Fruit fly (Drosophila melanogaster) whole organism, larva: ENCODE data around the gene KrT95D.

Experiments
- noc ChIP-seq: fragments of 200-800 bp; sonication (Bioruptor generic); optimal IDR thresholded peaks from 3 replicates; lab custom pipeline; 2019; ENCODE audit warnings: missing biosample characterization, mild to moderate bottlenecking, missing genetic modification characterization, moderate library complexity

The KrT95D gene

DNA sequence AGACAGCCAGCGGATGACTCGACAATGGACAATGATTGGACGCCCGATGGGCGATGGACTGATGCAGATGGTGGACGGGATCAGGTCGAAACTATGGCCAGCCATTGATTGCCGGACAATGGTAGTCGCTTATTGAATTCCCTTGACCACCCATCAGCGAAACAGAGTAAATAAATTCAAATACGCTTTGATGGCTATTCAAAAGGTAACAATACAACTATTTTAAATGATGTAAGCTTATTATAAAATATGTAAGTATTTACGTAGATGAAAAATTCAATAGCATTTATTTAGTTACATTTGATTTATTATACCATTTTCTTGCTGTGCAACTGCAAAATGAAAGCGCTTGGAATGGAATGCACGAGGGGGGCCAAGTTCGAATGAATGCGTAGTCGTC lies 17.0 kb downstream of the KrT95D start:
- TF ChIP-seq noc = no peak

DNA sequence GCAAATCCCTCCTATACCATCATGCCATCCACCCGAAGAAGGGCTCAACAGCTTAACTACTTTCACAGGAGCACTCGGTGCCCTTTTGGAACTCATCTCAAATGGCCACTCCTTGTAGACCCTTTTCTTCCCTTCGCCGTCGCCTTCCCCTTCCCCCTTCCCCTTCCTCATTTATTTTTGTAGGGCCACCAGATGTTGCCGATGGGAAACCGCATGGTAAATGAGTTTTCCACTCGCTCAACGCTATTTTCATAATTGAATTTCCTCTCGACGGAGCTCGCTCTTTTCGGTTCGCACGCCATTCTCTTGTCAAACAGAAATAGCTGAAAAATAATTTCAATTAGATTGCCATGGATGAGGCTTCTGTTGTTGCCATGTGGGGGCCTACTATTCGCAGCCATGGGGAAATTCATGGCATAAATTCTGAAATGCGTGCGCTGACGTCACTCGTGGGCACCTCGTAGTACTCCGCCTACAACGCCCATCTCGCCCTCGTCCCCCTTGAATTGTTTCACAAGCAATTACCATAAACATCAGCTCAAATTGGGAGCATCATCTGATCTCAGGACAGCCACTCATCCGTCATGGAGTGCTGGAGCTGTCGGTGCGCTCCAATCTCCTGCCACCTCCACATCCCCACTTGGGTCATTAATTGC lies 19.5 kb downstream of the KrT95D start:
- TF ChIP-seq noc = no peak

DNA sequence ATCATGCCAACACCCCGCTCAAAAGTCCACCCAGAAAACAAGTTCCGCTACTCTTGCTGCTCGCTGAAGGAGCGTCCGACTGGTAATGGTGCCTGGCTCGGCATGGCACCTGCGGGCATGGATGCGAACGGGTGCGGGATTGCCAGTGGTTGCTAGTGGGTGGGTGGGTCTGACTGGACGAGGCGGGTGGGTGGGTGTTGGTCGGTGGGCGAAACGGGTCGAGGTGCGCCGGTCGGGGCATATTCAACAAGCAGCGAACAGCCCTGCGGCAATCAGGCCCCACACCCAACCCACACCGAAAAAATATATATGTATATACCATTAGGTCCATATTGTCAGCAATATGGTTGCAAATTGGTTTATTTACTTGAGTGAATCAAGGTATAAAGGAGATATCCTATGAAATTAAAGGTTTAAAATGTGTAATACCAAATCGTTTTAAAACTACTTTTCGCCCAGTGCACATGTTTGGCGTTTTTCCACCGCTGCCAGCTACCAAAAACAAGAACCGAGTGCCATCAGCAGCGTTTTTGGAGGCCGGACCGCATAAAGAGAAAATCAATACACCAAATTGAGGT lies 20.9 kb downstream of the KrT95D start:
- no peak for TF ChIP-seq noc

DNA sequence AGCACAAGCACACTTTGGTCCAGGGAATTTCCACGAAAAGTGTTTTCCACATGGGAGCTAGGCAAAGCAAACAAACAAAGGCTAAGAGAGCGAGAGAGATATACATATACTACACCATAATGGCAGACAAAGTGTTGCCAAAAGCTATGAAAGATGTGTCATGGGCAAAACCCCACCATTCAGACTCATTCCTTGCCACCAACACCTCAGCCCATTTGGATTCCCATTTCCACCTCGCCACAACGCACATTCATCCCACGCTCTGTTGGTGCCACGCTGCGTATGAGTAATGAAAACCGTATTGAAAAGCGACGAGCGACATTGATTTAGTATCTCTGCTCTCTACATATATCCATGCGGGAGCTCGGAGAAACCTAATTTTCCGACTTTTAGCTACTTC lies 22.7 kb downstream of the KrT95D start:
- no peak for TF ChIP-seq noc

DNA sequence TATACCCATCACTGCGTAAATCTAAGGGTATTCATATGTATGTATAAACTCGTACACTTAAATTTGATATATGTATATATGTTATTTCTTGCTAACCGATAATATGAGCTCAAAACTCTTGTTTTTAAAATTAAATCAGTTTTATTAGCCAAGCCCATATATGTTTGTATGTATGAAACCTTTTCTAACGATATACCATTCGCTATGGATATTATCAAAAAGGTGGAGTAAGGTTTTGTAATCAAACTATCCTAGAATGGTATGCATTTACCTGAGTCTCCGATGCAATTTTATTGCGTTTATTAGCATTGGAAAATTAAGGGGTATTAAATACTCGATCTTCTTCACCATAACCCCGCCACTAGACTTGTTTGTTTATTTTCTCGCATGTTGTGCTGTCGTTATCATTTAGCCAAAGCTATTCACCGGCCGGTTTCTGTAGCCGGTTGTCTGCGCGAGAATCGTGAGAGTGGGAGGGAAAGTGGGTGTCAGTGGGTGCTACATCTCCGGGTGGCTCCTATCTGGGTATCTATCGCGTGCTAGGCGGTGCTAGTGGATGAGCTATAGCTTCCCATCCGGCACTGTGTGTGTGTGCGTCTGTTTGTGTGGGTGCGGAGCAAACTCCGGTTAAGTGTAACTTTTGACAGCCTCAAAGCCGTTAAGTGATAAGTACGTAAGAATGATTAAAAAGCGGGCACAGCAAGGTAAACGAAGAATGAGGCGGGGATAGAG lies 23.7 kb downstream of the KrT95D start:
- peak; percentile 33 for TF ChIP-seq noc

DNA sequence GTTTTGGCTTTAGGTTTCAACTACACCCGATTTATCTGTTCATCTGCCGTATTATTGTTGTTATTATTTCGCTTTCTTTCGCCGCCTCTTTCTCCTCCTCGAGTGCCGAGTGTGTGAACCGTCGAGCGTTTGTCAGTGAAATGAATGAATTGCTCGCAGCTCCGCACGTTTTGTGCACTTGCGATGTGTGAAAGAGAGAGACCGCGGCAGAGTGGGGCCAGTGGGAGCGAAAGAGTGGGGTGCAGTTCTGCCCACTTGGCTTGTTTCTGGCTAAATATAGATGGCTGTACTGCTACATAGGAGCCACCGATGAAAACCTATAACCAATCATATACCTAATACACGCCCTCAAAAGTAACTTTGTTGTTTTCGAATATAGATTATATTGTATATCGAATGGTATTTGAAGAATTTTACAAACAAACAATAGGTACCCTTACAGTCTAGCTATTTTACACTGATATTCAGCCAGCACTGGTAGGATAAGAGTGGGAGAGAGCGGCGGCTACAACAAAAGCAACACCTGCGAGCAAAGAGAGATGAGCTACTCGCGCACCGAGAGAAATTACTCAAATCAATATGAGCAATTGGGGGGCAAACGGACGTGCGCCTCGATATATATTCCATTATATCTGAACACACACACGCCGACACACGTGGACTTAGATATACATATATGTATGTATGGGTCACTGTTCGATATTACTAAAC lies 25.0 kb downstream of the KrT95D start:
- TF ChIP-seq noc = peak; percentile 42

DNA sequence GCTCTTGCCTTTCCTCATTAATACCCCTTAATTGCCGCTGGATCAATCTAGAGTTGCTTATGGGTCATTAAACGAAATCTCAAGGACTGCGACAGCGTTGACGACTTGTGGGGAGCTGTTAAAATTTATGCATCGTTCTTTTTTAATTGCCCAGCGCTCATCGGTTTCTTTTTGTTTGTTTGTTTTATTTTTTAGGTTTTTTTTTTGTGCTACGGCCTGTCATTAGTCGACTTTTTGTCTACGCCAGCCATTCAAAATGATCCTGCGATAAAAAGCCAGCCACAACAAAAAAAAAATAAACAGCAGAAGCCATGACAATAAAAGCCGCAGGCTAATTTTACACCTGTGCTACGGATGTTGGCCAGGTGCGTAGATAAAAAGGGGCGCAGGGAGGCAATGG lies 27.7 kb downstream of the KrT95D start:
- TF ChIP-seq noc = no peak

DNA sequence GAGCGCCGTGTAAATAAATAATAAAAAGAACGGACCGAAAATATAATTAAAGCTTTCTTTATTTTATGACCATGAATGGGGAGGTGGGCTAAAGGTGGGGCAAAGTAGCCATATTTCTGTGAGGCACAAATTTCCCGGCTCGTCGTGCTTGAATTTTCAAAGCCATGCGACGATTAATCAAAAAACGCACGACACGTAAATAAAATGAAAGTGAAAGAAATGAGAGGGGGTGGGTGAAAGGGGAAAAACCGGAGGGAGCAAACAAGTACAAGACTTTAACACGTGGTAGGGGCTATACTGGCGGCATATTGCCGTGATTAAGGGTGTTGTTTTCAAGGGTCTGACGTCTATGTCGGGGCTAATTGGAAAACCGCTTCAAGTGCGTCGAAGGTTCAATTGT lies 30.5 kb downstream of the KrT95D start:
- TF ChIP-seq noc = no peak

DNA sequence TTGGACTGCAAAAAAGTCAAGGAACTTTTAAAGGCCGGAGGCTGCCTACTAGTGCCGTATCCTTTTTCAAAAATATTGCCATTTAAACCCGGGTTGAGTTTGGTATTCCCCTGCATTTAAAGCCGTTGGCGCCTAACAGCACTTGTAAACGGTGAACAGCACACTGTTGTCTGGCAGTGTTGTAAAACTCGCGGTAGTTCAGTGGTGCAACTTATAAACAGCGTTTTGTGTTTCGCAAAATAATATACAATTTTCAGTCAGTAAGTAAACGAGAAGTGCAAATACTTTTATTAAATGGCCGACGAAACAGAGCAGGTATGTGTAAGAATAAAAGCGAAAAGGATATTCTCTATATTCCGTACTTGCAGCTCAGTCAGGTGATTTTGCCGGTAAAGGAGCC lies 35.4 kb downstream of the KrT95D start, which contains the start of gene LSm3:
TSS of gene LSm3 (plus strand) at position 39 of the 400 bp plus-strand sequence.
- TF ChIP-seq noc = no peak

DNA sequence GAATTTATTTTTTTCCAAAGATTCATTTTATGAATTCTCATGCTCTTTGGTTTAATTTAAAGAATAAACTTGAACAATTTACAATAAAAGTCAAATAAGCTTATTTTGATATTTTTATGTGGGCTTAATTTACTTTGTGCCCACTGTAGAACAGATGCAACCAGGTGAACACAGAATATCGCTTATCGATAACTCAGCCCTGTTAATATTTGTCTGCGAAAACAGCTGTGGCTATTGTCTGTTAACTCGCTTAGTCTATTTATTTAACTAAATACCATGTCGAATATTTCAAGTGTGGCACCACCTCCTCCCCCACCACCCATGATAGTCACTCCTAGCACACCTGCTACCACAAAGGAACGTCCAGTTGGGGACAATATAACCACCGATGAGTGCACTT lies 36.2 kb downstream of the KrT95D start, which contains the start of gene CG33108:
TSS of gene CG33108 (plus strand) at position 200 of the 400 bp plus-strand sequence.
- no peak for TF ChIP-seq noc

DNA sequence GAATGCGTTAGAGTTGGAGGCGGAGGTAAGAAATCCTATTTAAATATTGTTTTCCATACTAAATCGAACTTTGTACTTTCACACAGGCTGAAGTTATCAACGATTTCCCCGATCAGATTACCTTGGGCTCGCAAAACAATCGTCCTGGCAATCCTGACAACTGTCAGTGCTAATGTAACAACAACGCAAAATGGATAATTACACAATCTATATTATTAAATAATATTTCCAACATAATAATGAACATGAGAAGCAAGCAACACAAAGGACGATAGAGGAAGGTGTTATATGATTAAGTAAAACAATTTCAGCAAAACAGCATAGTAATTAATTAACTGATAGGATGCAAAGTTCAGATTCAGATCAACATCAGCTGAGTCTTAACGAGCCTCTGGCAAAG lies 37.0 kb downstream of the KrT95D start:
- TF ChIP-seq noc = no peak

DNA sequence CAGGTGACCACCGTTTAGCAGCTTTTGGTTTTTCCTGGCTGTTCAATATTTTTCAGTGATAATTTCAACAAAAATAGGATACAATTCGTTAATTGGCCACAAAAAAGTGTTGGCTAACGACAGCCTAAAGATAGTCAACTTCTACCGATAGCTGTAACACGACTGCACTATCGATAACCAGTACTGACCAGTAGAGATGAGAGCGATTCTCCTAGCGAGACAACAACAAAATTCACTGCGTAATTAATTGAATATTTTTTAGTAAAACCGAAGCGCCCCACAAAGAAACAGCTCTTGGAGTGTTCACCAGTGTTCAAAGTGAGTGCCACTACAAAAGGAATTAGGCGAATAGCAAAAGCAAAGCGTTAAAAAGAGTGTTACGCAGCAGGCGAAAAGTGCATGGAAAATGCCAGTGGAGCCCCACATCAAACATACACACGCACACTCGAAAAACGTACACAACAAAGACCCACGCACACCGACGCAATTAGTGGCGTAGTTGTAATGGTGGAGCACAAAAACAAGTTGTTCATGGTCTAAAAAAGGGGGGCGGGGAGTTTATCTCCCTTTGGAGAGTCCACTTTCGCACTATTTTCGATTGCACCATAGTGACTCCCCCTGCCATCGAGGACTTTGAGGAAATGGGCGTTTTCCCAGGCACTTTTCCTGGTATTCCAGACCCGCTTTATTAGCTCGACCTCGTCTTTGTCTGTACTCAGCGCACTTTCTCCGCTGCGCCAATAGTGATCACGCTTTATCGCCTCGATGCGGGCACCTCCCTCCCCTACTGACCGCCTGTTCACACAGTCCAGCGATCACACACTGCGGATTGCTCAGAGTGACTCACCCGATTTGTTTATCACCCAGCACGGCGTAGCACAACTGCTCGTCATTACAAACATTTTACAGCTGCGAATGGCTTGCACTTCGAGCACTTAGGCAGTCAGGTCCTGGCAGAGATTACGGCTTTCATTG lies 38.5 kb downstream of the KrT95D start, which contains the start of the genes Epp and Rab7:
TSS of gene Epp (minus strand) at position 94 of the 975 bp plus-strand sequence.
TSS of gene Rab7 (plus strand) at position 186 of the 975 bp plus-strand sequence.
- peak; percentile 20 for TF ChIP-seq noc

DNA sequence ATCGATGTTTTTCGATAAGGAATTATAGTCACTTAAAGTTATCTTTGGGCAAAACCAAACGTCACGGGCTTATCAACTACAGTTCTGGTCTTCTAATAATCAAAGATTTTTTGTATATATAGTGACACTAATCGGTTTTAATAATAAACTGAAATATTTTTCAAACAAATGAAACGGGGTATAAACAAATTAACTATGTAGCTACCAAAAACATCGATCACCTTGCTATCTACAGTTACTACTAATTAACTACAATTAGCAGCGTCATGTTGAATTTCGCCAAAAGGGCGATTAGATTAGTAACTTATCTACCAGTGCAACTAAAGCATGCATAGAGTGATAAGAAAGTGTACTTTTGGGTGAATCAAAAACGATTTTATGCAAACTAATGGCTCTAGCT lies 40.3 kb downstream of the KrT95D start:
- no peak for TF ChIP-seq noc

DNA sequence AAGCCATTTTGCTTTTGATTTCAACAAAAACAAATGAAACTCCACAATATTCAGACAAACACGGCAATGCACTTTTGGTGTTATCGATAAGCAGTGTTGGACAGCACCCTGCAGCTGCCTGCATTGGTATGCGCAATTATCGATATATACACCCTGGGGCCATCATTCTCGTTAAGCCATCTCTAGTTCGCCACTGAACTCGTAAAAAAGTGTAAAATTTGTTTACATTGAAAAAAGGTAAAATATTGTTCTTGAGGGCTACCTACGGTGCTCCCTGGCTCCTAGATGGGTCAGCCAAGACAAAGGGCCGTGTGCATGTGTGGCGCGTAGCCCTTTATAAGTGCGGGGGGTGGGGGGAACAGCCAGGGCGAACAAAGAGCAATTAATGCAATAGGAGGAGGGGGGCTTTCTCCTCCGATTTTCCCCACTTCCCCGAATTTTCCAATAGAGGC lies 45.1 kb downstream of the KrT95D start, which contains the start of the genes CG13603 and CG5902:
TSS of gene CG13603 (minus strand) at position 91 of the 452 bp plus-strand sequence.
TSS of gene CG5902 (plus strand) at position 164 of the 452 bp plus-strand sequence.
- no peak for TF ChIP-seq noc

DNA sequence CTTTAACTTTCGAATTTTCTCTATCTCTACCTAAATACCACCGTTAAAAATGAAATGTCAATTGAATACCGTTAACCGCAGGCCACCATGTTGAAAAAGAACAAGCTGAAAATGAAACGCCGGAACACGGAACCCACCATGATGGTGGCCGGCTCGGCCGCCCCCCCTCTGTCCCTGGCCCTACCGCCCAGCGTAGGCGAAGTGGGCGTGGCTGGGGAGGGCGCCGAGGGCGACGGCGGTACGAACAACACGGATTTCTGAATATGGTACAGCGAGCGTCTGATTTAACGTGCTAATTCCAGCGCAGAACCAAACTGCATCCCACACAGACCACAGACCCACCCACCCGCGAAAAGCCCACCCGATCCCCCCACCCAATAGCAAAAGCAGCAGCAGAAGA lies 50.0 kb downstream of the KrT95D start:
- no peak for TF ChIP-seq noc
